Worm (Caenorhabditis elegans) whole organism, mixed stage, embryonic: ENCODE data around the gene dpy-17.

Experiments used
- ces-1 ChIP-seq: fragments of 150-350 bp; optimal IDR thresholded peaks from 2 replicates; lab custom pipeline; 2014; ENCODE audit warnings: missing biosample characterization, missing genetic modification reagents, missing genetic modification characterization
- elt-1 ChIP-seq: sonication (generic microtip); optimal IDR thresholded peaks from 2 replicates; lab custom pipeline; 2017; ENCODE audit warnings: missing genetic modification characterization, mild to moderate bottlenecking, missing compliant biosample characterization, antibody characterized with exemption, moderate library complexity, borderline replicate concordance; ENCODE audit not compliant: insufficient read depth
- lin-13 ChIP-seq: fragments of 150-350 bp; optimal IDR thresholded peaks from 2 replicates; lab custom pipeline; 2014; ENCODE audit warnings: missing biosample characterization, missing genetic modification characterization
- lin-32 ChIP-seq: fragments of 200-800 bp; sonication (Bioruptor generic); optimal IDR thresholded peaks from 2 replicates; lab custom pipeline; 2018; ENCODE audit warnings: mild to moderate bottlenecking, missing genetic modification characterization, missing compliant biosample characterization
- nhr-12 ChIP-seq: fragments of 150-350 bp; optimal IDR thresholded peaks from 2 replicates; lab custom pipeline; 2014; ENCODE audit warnings: missing biosample characterization, missing genetic modification characterization
- nhr-237 ChIP-seq: fragments of 150-350 bp; optimal IDR thresholded peaks from 2 replicates; lab custom pipeline; 2014; ENCODE audit warnings: missing biosample characterization, missing genetic modification characterization
- unc-62 ChIP-seq: fragments of 150-350 bp; optimal IDR thresholded peaks from 2 replicates; lab custom pipeline; 2014; ENCODE audit warnings: missing biosample characterization, missing genetic modification reagents, missing genetic modification characterization
- ztf-11 ChIP-seq: fragments of 150-350 bp; optimal IDR thresholded peaks from 2 replicates; lab custom pipeline; 2014; ENCODE audit warnings: missing biosample characterization, missing genetic modification characterization

- TF ChIP-seq elt-1 = no peak
- TF ChIP-seq lin-32 = no peak
- TF ChIP-seq nhr-237 (tag; lab: Kevin White, UChicago) = no peak
- TF ChIP-seq ztf-11 = no peak
- no peak for TF ChIP-seq lin-13 (tag; lab: Kevin White, UChicago)
- no peak for TF ChIP-seq ces-1 (GFP tag; lab: Kevin White, UChicago)
- no peak for TF ChIP-seq nhr-12 (tag; lab: Kevin White, UChicago)
- no peak for TF ChIP-seq unc-62 (GFP tag; lab: Kevin White, UChicago)
These were observed 42.9 kb downstream of the dpy-17 start for ce11 chrIII:5150012-5150411.
